Worm (Caenorhabditis elegans) whole organism, L1 larva: ENCODE data around the gene meg-2.

Experiments
- jun-1 ChIP-seq: fragments of 150-350 bp; optimal IDR thresholded peaks from 2 replicates; lab custom pipeline; 2014; ENCODE audit warnings: missing biosample characterization, missing genetic modification reagents, missing genetic modification characterization
- lin-13 ChIP-seq: fragments of 150-350 bp; optimal IDR thresholded peaks from 2 replicates; lab custom pipeline; 2014; ENCODE audit warnings: missing biosample characterization, missing genetic modification reagents, missing genetic modification characterization
- skn-1 ChIP-seq: fragments of 150-350 bp; optimal IDR thresholded peaks from 2 replicates; lab custom pipeline; 2014; ENCODE audit warnings: missing biosample characterization, missing genetic modification characterization

DNA sequence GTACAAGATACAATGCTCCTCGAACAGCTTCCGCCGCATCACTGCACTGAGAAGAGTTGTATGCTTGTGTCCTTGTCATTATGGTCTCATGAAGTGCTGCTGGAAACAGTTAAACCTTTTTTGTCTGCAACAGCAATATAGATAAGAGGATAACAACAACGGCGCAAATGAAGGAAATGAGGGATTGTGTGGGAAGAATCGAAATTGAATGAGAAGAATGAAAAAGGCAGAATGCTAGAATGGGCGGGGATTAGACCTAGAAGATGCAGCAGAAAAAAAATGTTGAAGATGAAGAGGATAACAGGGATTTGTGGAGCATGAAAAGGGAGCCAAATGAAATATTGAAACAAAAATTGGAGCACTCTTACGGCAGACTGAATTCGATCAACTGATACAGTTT is 32.7 kb downstream of the meg-2 start, which contains the start of gene sra-37:
- TF ChIP-seq jun-1 (tag; lab: Kevin White, UChicago): no peak
- TF ChIP-seq lin-13 (GFP tag; lab: Kevin White, UChicago): no peak
- TF ChIP-seq skn-1 (tag; lab: Kevin White, UChicago): no peak
